Fruit fly (Drosophila melanogaster) Kc167 (cell line): ENCODE results near the gene Ent1.

Experiments used
- Myc ChIP-seq: fragments of >200 bp; optimal IDR thresholded peaks from 2 replicates; lab custom pipeline; 2017; ENCODE audit warnings: missing external identifiers
- Sin3A ChIP-seq: fragments of >200 bp; optimal IDR thresholded peaks from 2 replicates; lab custom pipeline; 2018; ENCODE audit warnings: missing external identifiers
- h ChIP-seq: fragments of >200 bp; optimal IDR thresholded peaks from 3 replicates; lab custom pipeline; 2018; ENCODE audit warnings: missing external identifiers
- insv ChIP-seq: fragments of >200 bp; optimal IDR thresholded peaks from 3 replicates; lab custom pipeline; 2018; ENCODE audit warnings: missing external identifiers
- psq ChIP-seq: fragments of >200 bp; optimal IDR thresholded peaks from 2 replicates; lab custom pipeline; 2017; ENCODE audit warnings: missing external identifiers
- ttk ChIP-seq: sonication (Bioruptor generic); optimal IDR thresholded peaks from 2 replicates; lab custom pipeline; 2017; ENCODE audit warnings: missing external identifiers

- no peak for TF ChIP-seq Sin3A (lab: Kevin White, UChicago)
- no peak for TF ChIP-seq h (lab: Kevin White, UChicago)
- no peak for TF ChIP-seq psq (lab: Kevin White, UChicago)
- no peak for TF ChIP-seq ttk (lab: Kevin White, UChicago)
- TF ChIP-seq Myc (lab: Kevin White, UChicago) = no peak
- no peak for TF ChIP-seq insv (lab: Kevin White, UChicago)
These were observed 44.4 kb upstream of the Ent1 start, which contains the start of gene CG4213 for dm6 chr2L:402098-402497.
